Fruit fly (Drosophila melanogaster): Measurements from ENCODE around the gene CAH6.

The CAH6 gene

DNA sequence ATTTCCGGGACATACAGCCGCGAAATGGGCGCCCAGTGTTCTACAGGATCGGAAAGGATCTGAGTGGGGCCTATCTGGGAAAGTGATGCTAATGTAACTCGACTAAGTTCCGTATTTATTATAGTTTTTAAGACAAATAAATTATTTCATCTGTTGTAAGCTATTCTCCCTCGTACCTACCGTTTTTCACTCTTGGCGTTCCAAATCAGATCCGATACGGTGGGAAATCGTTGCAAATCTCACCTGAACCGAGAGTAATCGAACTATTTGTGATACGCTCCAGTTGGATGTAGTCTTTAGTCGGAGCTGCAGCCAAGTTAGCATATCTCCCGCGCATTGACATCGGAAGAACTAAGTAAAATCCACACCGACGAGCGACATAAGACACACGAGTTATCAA, 2.5 kb downstream of the CAH6 start, which contains the start of gene CAH16:
Gene CAH16 (plus strand): TSS at position 301 of the 400 bp plus-strand sequence.
- no peak for TF ChIP-seq CG17801 (GFP tag; optimal IDR thresholded peaks at IDR 0.05; ENCODE audit: partially characterized antibody)

DNA sequence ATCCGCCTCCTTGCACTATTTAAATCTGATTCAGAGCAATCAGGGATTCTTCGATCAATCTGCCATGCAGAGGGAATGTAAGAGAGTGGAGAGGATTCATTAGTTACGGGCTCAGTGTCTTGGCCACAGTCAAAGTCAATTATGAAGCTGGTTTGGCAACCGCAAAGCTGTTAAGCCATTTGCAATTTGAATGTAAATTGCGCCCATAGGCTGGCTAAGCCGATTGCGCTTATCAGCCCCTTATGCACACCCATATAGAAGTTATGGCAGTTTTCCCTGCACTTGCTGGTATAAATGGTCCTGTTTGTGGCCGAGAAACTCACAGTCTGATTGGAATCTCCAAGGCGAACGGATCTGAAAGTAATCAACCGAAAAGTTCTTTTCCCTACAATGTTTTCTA, 4.9 kb downstream of the CAH6 start, which contains the start of gene CAH5:
Gene CAH5 (plus strand): TSS at position 301 of the 400 bp plus-strand sequence.
- TF ChIP-seq CG17801 (GFP tag; optimal IDR thresholded peaks at IDR 0.05; ENCODE audit: partially characterized antibody), result no peak

DNA sequence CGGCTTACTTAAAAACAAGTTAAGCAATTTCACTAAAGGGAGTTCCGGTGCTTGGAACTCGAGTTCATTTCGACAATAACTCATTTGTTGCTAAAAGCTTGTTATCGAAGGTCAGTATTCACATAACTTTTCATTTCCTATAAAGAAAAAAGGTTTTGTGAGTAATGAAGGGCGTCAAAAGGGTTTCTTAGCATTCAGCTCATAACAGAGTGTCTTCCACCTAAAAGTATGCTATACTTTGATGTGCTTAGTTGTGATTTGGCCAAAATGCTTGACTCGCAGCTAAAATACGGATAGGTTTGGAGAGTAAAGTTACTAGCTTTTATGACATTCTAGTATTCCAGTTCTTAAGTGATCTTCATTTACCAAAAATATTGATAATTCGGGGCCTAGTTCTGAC, 6.5 kb downstream of the CAH6 start:
- TF ChIP-seq CG17801 (GFP tag; optimal IDR thresholded peaks at IDR 0.05; ENCODE audit: partially characterized antibody), result peak; percentile 0

DNA sequence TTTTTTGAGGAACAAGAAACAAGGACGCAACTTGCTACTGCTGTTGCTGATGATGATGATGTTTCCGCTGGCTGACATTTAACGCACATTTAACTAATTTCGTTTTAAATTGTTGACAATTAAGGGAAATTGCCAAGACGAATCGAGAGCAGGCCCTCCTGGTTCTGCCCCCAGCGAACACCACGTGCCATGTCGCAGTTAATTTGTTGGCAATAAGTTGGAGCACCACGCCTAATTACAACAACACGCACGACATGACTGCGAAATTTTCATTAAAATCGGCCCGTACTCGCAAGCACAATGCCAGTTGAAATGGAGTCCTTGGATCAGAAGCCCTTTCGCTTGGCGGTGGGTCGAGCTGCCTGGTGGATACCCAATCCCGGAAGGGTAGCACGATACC, 8.0 kb downstream of the CAH6 start, which contains the start of gene ppk24:
Gene ppk24 (plus strand): TSS at position 301 of the 400 bp plus-strand sequence.
- no peak for TF ChIP-seq CG17801 (GFP tag; optimal IDR thresholded peaks at IDR 0.05; ENCODE audit: partially characterized antibody)

DNA sequence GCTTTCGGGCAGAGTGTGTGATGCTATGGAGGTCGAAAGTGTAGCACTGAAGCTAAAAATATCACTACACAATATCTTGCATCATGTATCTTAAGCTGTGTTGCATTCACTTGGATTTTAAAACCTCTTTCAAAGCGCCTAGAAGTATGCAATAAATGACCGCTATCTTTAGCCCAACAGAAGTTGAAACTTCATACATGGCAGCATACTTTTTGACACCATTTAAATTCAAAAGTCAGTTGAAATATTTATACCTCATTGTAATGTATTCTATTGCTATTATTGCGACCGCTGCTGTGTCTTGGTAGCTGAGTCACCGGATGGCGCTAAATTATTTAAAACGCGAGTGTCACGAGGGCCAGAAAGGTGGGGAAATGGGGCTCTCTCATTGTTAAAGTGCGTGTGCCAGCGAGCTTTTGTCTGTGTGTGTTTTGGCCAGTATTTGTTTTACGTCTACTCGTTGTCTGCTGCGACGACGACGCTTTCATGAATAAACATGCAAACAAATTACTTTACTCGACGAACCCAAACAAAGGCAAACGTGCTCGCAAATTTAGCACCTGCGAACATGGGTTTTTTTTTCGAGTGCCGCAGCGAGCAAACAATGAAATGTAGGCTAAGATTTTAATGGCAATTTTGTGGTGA, 13.5 kb downstream of the CAH6 start:
- TF ChIP-seq CG17801 (GFP tag; optimal IDR thresholded peaks at IDR 0.05; ENCODE audit: partially characterized antibody), result no peak

DNA sequence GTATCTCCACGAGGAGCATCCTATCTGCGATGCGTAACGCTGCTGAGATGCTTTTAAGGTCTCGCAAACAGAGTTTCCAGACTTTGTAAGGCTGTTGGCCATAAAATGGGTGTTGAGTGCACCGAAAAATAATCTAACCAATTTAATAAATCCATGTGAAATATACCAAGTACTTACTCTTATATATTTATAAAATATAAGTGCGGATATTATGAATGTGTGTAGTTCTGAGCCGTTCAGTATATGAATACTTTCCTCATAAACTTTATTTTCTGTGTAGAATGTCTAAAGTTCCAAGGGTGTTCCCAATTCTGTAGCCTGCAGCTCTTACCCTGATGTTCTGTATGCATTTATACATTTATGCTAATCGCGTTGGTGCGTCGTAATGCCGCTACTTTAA, 28.4 kb downstream of the CAH6 start:
- TF ChIP-seq CG17801 (GFP tag; optimal IDR thresholded peaks at IDR 0.05; ENCODE audit: partially characterized antibody), result no peak

DNA sequence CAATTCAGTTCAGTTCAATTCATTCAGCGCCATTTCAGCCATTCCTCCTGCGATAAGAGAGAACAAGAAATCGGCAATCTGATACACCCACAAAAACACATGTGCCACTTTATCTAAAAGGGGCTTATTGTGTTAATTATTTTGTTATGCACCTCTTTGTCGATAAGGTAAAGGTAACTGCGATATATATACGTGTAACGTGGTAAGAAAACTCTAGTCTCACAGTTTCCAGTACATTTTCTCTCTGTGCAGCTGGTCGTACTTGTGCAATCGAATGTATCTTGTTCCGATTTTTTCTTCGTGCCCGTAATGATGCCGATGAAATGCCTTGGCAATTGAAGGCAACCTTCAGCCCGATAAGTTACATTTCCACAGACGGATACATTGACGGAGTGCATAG, 30.1 kb downstream of the CAH6 start:
- no peak for TF ChIP-seq CG17801 (GFP tag; optimal IDR thresholded peaks at IDR 0.05; ENCODE audit: partially characterized antibody)

DNA sequence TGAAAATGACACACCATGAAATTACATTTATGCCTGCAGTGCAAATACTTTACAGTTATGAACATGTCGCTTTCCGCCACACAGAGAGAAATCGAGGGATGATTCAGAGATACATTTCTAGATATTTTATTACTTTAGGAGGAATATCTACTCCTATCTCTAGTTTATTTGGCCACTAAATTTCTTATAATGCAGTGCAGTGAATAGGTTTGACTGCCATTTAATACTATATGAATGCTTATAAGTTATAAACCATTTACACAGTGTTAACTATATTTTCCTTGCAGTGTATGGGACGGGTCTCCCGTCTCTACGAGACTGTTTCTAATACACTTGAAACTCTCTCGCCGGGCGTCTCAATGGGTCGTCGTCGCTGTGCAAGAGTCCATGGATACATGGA, 32.8 kb downstream of the CAH6 start:
- TF ChIP-seq CG17801 (GFP tag; optimal IDR thresholded peaks at IDR 0.05; ENCODE audit: partially characterized antibody), result no peak

DNA sequence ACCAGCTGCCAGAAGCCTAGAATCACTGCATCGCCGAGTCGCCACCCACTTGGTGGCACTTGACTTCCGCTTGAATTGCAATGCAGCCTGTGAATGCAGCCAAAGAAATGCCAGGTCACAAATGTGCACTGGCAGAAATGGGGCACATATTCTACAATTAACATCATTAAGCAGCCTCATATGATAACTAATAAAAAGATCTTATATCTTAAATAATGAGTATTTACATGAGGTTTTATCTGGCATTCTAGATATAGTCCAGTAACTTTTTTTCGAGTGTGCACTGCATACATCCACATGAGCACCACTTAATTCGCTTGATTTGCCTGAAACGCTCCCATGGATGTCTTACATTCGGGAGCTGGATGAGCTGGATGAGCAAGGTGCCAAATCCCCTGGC, 38.3 kb downstream of the CAH6 start:
- TF ChIP-seq CG17801 (GFP tag; optimal IDR thresholded peaks at IDR 0.05; ENCODE audit: partially characterized antibody), result no peak

DNA sequence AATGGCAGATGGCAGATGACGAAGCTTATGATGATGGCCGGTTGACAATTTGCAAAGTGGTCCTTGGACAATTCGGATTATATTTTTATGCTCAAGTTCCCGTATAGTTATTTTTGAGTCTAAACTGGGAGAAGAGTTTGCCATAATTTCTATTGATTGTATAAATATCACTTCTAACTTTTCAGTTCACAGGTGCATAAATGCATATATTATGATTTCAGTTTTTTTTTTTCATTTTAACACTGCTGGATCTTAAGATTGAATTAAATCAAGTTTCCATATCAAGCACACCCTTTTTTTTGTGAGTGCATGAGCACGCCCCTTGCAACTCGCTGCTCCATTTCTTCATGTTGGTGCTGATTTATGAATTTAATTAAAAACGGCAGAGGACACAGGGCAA, 39.6 kb downstream of the CAH6 start:
- TF ChIP-seq CG17801 (GFP tag; optimal IDR thresholded peaks at IDR 0.05; ENCODE audit: partially characterized antibody), result no peak

DNA sequence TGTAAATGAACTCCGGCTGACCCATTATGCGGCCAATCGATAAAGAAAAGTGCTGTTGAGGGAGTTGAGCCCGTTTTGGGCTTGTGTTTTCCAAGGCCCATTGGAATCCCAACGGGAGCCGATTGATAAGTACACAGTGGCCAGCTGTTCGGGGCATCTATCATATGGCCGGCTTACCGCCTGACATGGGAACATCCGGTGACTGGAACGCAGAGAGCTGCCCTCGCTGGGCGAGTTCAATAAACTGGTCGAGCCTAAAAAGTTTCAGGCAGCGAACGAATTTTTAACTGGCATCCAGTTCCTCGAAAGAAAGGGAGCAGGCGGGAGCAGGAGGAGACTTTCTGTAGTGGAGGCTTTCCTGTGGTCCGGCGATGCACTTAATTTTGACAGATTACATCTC, 44.1 kb downstream of the CAH6 start:
- TF ChIP-seq CG17801 (GFP tag; optimal IDR thresholded peaks at IDR 0.05; ENCODE audit: partially characterized antibody), result no peak

DNA sequence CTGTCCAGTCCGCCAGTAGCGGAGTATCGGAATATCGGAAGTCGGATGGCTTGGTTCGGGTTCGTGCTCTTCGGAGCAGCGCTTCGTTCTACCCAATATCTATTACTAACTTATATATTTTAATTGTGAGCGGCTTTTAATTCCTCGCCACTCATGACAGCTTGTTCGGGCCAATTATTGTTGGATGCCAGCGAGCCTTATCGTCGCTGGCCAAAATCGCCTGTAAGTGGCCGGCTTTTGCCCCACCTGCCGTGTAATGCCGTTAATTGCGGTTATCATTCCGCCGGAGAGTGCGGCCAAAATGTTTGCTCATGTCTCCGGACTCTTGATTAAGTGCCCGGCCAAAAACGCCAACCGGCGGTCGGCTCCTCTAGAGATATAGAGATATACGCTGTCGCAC, 47.9 kb downstream of the CAH6 start, which contains the start of gene pHCl-2:
Gene pHCl-2 (minus strand): TSS at position 101 of the 400 bp plus-strand sequence.
- no peak for TF ChIP-seq CG17801 (GFP tag; optimal IDR thresholded peaks at IDR 0.05; ENCODE audit: partially characterized antibody)

DNA sequence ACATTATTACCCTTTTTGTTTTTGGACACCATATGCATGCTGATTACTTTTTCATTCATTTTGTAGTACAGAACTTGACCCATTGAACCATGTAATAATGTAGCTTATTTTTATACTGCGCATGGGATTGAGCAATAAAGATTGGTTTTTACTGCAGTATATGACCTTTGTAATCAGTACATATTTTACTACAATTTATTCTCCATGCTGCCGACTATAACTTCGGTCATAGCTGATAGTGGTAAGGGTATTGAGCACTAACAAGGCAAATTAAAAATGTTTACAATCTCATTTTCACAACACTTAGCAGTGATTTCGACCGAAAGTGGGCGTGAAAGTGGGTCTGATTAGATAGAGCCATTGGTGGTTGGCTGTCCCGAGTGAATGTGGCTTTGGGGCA, 49.1 kb downstream of the CAH6 start:
- no peak for TF ChIP-seq CG17801 (GFP tag; optimal IDR thresholded peaks at IDR 0.05; ENCODE audit: partially characterized antibody)

DNA sequence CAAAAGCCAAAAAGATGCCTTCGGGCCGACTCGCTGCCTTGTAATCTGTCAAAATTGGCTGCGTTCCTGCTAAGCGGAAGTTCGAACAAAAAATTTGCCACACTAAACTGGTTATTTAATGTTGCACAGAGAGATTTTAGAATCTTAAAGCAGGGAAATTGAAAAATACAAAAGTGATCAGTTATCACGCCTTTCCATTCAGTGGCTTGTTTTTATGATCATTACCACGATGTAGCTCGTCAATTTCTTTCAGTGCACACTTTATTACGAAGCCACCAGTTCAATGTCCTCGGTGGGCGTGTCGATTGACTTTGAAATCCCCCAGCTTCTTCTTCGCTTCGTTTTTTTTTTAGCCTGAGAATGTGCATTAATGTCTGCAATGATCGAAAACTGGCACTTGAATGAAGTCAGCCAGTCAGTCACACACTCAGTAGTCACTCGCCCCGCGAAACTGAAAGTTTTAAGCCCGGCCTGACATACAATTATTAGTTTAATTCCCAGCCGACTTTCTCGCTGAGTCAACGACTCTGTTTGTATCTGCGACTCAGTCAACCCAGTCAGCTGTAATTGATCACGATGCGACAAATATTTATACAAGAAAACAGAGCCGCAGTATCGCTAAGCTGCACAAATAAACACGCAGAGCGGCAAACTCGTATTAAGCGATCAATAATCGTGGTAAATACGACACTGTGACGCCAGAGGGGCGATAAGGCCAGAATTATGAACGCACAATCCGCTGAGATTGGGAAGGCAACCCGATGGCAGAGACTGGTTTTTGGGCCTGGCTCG, 51.7 kb downstream of the CAH6 start:
- no peak for TF ChIP-seq CG17801 (GFP tag; optimal IDR thresholded peaks at IDR 0.05; ENCODE audit: partially characterized antibody)
